Worm (Caenorhabditis elegans) whole organism, midembryonic: ENCODE results near the gene Y73C8B.2.

Experiments used
- T22C8.4 ChIP-seq: fragments of 200-800 bp; sonication (Bioruptor generic); IDR thresholded peaks from 2 replicates; pipeline ENCODE4 v1.3.6; 2022; ENCODE audit warnings: missing genetic modification characterization, missing compliant biosample characterization
- cog-1 ChIP-seq: sonication (generic microtip); optimal IDR thresholded peaks from 2 replicates; lab custom pipeline; 2016; ENCODE audit warnings: missing genetic modification characterization, missing compliant biosample characterization
- flt-1 ChIP-seq: fragments of 200-800 bp; sonication (Bioruptor generic); IDR thresholded peaks from 2 replicates; pipeline ENCODE4 v1.3.6; 2022; ENCODE audit warnings: missing genetic modification characterization, missing compliant biosample characterization
- klf-2 ChIP-seq: fragments of 200-800 bp; sonication (Bioruptor generic); conservative IDR thresholded peaks from 2 replicates; pipeline ENCODE4 v1.3.6; 2022; ENCODE audit warnings: missing genetic modification reagents, missing genetic modification characterization, missing compliant biosample characterization
- med-1 ChIP-seq: sonication (generic microtip); optimal IDR thresholded peaks from 2 replicates; lab custom pipeline; 2017; ENCODE audit warnings: missing genetic modification characterization, mild to moderate bottlenecking, missing compliant biosample characterization, antibody characterized with exemption, missing genetic modification reagents; ENCODE audit not compliant: insufficient read depth
- ref-1 ChIP-seq: fragments of 200-800 bp; sonication (Bioruptor generic); conservative IDR thresholded peaks from 2 replicates; pipeline ENCODE4 v1.3.6; 2022; ENCODE audit warnings: missing genetic modification reagents, missing genetic modification characterization, missing compliant biosample characterization
- tab-1 ChIP-seq: fragments of 200-800 bp; sonication (Bioruptor generic); IDR thresholded peaks from 2 replicates; pipeline ENCODE4 v1.3.6; 2022; ENCODE audit warnings: missing genetic modification characterization, missing compliant biosample characterization
- ztf-23 ChIP-seq: fragments of 200-800 bp; sonication (Bioruptor generic); IDR thresholded peaks from 2 replicates; pipeline ENCODE4 v1.3.6; 2022; ENCODE audit warnings: missing genetic modification reagents, missing genetic modification characterization, missing compliant biosample characterization
- ztf-29 ChIP-seq: fragments of 200-800 bp; sonication (Bioruptor generic); IDR thresholded peaks from 2 replicates; pipeline ENCODE4 v1.3.6; 2022; ENCODE audit warnings: missing genetic modification reagents, missing genetic modification characterization, missing compliant biosample characterization

Gene Y73C8B.2

ce11 chrV:3208940-3209339 is 14.1 kb upstream of the Y73C8B.2 start:
- no peak for TF ChIP-seq klf-2
- TF ChIP-seq ref-1 = no peak
- TF ChIP-seq flt-1 = no peak
- TF ChIP-seq cog-1 = no peak
- no peak for TF ChIP-seq ztf-23 (GFP tag; lab: Robert Waterston, UW)
- no peak for TF ChIP-seq ztf-29 (GFP tag; lab: Robert Waterston, UW)
- no peak for TF ChIP-seq med-1 (GFP tag; lab: Kevin White, UChicago)
- no peak for TF ChIP-seq T22C8.4
- TF ChIP-seq tab-1 (GFP tag; lab: Robert Waterston, UW) = no peak

DNA sequence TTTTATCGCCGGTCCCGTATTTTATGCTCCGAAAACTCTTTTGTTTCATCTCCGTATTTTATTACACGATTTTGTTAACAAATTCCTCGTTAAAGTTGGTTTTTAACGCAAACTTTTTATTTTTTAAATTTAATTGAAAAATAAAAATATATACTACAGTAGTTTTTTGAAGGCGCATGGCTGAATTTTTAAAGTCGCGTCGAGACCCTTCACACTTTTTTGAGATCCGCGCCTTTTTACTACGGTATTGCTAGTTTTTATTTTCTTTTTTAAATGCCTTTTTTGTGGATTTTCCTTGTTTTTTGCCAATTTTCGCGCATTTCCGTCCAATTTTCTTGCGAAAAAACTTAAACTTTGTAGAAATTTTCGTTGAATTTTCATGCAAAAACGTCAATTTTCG is 9.6 kb upstream of the Y73C8B.2 start:
- TF ChIP-seq tab-1 (GFP tag; lab: Robert Waterston, UW) = no peak
- TF ChIP-seq ztf-29 (GFP tag; lab: Robert Waterston, UW) = no peak
- TF ChIP-seq klf-2 = no peak
- no peak for TF ChIP-seq ztf-23 (GFP tag; lab: Robert Waterston, UW)
- TF ChIP-seq flt-1 = no peak
- no peak for TF ChIP-seq ref-1
- no peak for TF ChIP-seq med-1 (GFP tag; lab: Kevin White, UChicago)
- no peak for TF ChIP-seq T22C8.4
- no peak for TF ChIP-seq cog-1

ce11 chrV:3200323-3200722 is 5.5 kb upstream of the Y73C8B.2 start, which contains the start of gene K08D9.4:
Gene K08D9.4 (minus strand): TSS chrV:3200423.
- TF ChIP-seq ztf-23 (GFP tag; lab: Robert Waterston, UW) (no peak), med-1 (GFP tag; lab: Kevin White, UChicago) (no peak)

DNA sequence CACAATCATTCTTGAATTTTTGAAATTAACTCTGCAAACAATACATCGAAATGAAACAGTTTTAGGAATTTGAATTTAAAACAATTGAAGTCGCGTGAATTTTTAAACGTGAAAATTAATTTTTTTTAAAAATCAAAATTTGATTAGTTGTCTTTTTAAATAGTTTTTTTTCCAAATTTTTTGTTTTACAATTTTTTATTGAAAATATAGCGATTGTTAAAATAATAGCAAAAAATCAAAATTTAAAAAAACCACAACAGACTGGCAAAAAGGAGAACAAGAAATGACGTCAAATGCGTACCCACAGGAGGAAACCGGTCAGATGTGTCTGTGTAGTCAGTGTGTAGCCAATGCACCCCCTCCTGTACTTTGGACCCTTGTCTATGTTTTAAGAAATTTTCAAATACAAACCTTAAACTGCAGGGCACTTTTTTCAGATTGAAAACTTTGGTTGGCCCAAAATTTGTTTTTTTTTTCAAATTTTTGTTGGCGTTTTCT is 2.1 kb upstream of the Y73C8B.2 start, which contains the start of the genes Y73C8B.1 and Y73C8B.5:
Y73C8B.1 (minus strand) TSS at position 51 of the 498 bp plus-strand sequence.
Y73C8B.5 (plus strand) TSS at position 437 of the 498 bp plus-strand sequence.
- TF ChIP-seq cog-1 (no peak), T22C8.4 (no peak), ztf-29 (GFP tag; lab: Robert Waterston, UW) (no peak), tab-1 (GFP tag; lab: Robert Waterston, UW) (no peak), ztf-23 (GFP tag; lab: Robert Waterston, UW) (no peak), med-1 (GFP tag; lab: Kevin White, UChicago) (no peak), flt-1 (no peak), ref-1 (no peak), klf-2 (no peak)

ce11 chrV:3195814-3196213 is 1.0 kb upstream of the Y73C8B.2 start:
- TF ChIP-seq ztf-29 (GFP tag; lab: Robert Waterston, UW) (no peak), tab-1 (GFP tag; lab: Robert Waterston, UW) (no peak), ref-1 (no peak), med-1 (GFP tag; lab: Kevin White, UChicago) (no peak), flt-1 (no peak), T22C8.4 (no peak), cog-1 (no peak), ztf-23 (GFP tag; lab: Robert Waterston, UW) (no peak), klf-2 (no peak)

ce11 chrV:3193091-3193608 is 1.7 kb downstream of the Y73C8B.2 start, which contains the start of the genes Y73C8B.3 and Y73C8B.9:
Gene Y73C8B.3 (minus strand): TSS chrV:3193237.
Gene Y73C8B.9 (plus strand): TSS chrV:3193558.
- TF ChIP-seq flt-1 (no peak), ztf-23 (GFP tag; lab: Robert Waterston, UW) (no peak)

DNA sequence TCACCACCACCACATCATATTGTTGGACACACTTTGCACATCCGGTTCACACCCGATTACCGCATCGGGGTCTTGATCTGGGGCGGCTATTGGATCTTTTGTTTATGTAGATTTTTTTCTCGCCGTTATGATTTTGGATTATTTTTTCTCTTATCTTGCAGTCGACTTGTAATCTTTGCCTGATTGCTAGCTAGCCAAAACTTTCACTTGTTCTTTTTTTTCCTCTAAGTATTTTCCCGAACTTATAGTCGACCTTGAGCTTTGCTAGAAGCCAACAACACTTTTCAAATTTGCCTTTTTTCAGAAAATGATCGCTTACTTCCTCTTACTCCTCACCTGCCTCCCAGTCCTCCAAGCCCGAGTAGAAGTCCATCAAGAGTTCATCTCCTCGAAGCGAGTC is 6.8 kb downstream of the Y73C8B.2 start, which contains the start of gene lag-2:
lag-2 (plus strand) TSS at position 301 of the 400 bp plus-strand sequence.
- TF ChIP-seq ztf-29 (GFP tag; lab: Robert Waterston, UW) (no peak), cog-1 (no peak), flt-1 (no peak), tab-1 (GFP tag; lab: Robert Waterston, UW) (no peak), ref-1 (no peak)

- TF ChIP-seq T22C8.4 (no peak), flt-1 (no peak), ztf-29 (GFP tag; lab: Robert Waterston, UW) (no peak), ref-1 (no peak), tab-1 (GFP tag; lab: Robert Waterston, UW) (no peak), cog-1 (no peak), med-1 (GFP tag; lab: Kevin White, UChicago) (no peak), ztf-23 (GFP tag; lab: Robert Waterston, UW) (no peak), klf-2 (no peak)
These were observed 8.9 kb downstream of the Y73C8B.2 start for ce11 chrV:3185855-3186254.

ce11 chrV:3176161-3176560 is 18.6 kb downstream of the Y73C8B.2 start, which contains the start of gene srab-8:
Gene srab-8 (plus strand): TSS chrV:3176461.
- TF ChIP-seq ztf-29 (GFP tag; lab: Robert Waterston, UW) (no peak), ref-1 (no peak), flt-1 (no peak), tab-1 (GFP tag; lab: Robert Waterston, UW) (no peak), klf-2 (no peak), ztf-23 (GFP tag; lab: Robert Waterston, UW) (no peak), med-1 (GFP tag; lab: Kevin White, UChicago) (no peak)

DNA sequence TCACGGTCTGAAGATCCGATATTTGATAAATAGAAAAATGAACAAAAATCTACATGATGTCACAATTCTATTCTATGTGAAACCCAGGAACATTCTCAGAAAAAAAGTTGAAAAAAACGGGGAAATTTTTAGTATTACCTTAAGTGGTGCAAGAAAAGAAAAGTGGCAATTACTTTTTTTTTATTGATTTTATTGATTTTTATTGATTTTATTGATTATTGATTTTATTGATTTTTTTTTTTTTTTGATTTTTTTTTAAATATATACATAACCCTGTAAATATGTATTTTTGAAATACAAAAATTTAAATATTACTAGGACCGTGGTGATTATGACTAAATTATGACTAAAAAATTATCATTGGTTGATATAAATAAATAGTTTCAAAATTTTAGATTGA is 23.2 kb downstream of the Y73C8B.2 start:
- TF ChIP-seq med-1 (GFP tag; lab: Kevin White, UChicago) = no peak
- TF ChIP-seq T22C8.4 = peak; percentile 57; the same call in 1 of the 2 replicates

ce11 chrV:3169838-3170237 is 25.0 kb downstream of the Y73C8B.2 start, which contains the start of gene srbc-6:
Gene srbc-6 (plus strand): TSS chrV:3170138.
- TF ChIP-seq cog-1 (no peak), ztf-23 (GFP tag; lab: Robert Waterston, UW) (no peak), ref-1 (no peak), flt-1 (no peak), T22C8.4 (no peak), med-1 (GFP tag; lab: Kevin White, UChicago) (no peak), klf-2 (no peak), tab-1 (GFP tag; lab: Robert Waterston, UW) (no peak), ztf-29 (GFP tag; lab: Robert Waterston, UW) (no peak)
